Worm (Caenorhabditis elegans) whole organism, dauer: Measurements from ENCODE around the gene cest-2.3.
"Not testable (repeated sequence)": the region's sequence is repeated elsewhere in the genome, so short reads cannot be mapped to it uniquely, and the experiment has no call there.

Source experiments
- unc-62 ChIP-seq: sonication (generic microtip); optimal IDR thresholded peaks from 2 replicates; lab custom pipeline; 2017; ENCODE audit warnings: missing biosample characterization, missing genetic modification reagents, missing genetic modification characterization

Gene cest-2.3

ce11 chrV:14141846-14142245 lies 40.9 kb downstream of the cest-2.3 start:
- TF ChIP-seq unc-62 (GFP tag; lab: Kevin White, UChicago): no peak

- no peak for TF ChIP-seq unc-62 (GFP tag; lab: Kevin White, UChicago)
Observed at ce11 chrV:14140733-14141132, 42.0 kb downstream of the cest-2.3 start.

- no peak for TF ChIP-seq unc-62 (GFP tag; lab: Kevin White, UChicago)
Observed at ce11 chrV:14139252-14140100, 43.3 kb downstream of the cest-2.3 start.

ce11 chrV:14137766-14138165 lies 45.0 kb downstream of the cest-2.3 start, which contains the start of gene AH10.4:
TSS of gene AH10.4 (minus strand) at chrV:14137866.
- not testable (repeated sequence) for TF ChIP-seq unc-62 (GFP tag; lab: Kevin White, UChicago)

ce11 chrV:14136152-14136551 lies 46.6 kb downstream of the cest-2.3 start:
- no peak for TF ChIP-seq unc-62 (GFP tag; lab: Kevin White, UChicago)

- no peak for TF ChIP-seq unc-62 (GFP tag; lab: Kevin White, UChicago)
Observed at ce11 chrV:14134757-14135441, 47.9 kb downstream of the cest-2.3 start.

ce11 chrV:14133002-14133763 lies 49.6 kb downstream of the cest-2.3 start:
- TF ChIP-seq unc-62 (GFP tag; lab: Kevin White, UChicago): no peak

- no peak for TF ChIP-seq unc-62 (GFP tag; lab: Kevin White, UChicago)
Observed at ce11 chrV:14130226-14130625, 52.5 kb downstream of the cest-2.3 start.

ce11 chrV:14128858-14129257 lies 53.9 kb downstream of the cest-2.3 start:
- TF ChIP-seq unc-62 (GFP tag; lab: Kevin White, UChicago): no peak

- no peak for TF ChIP-seq unc-62 (GFP tag; lab: Kevin White, UChicago)
Observed at ce11 chrV:14127834-14128233, 54.9 kb downstream of the cest-2.3 start.

ce11 chrV:14126341-14126924 lies 56.3 kb downstream of the cest-2.3 start:
- no peak for TF ChIP-seq unc-62 (GFP tag; lab: Kevin White, UChicago)
